Worm (Caenorhabditis elegans) whole organism, L4 larva: ENCODE results near the gene str-181.

Source experiments
- ceh-20 ChIP-seq: fragments of 200-800 bp; sonication (Bioruptor generic); IDR thresholded peaks from 2 replicates; pipeline ENCODE4 v1.3.6; 2022; ENCODE audit warnings: missing genetic modification reagents, missing genetic modification characterization, missing compliant biosample characterization
- daf-12 ChIP-seq: fragments of 150-350 bp; optimal IDR thresholded peaks from 2 replicates; lab custom pipeline; 2014; ENCODE audit warnings: missing biosample characterization, missing genetic modification reagents, missing genetic modification characterization
- lin-15B ChIP-seq: fragments of 150-350 bp; sonication (generic microtip); optimal IDR thresholded peaks from 3 replicates; lab custom pipeline; 2014; ENCODE audit warnings: missing biosample characterization, missing genetic modification characterization
- mdl-1 ChIP-seq, 2 experiments: fragments of 150-350 bp in 1 of 2; sonication (generic microtip) in 1 of 2; optimal IDR thresholded peaks; 2 replicates each; lab custom pipeline; 2014 to 2017; ENCODE audit warnings: missing biosample characterization in 2 of 2, missing genetic modification characterization in 2 of 2
- nhr-41 ChIP-seq: fragments of 200-800 bp; sonication (Bioruptor generic); IDR thresholded peaks from 2 replicates; pipeline ENCODE4 v1.3.6; 2022; ENCODE audit warnings: missing genetic modification reagents, missing genetic modification characterization, missing compliant biosample characterization
- nhr-76 ChIP-seq: fragments of 150-350 bp; optimal IDR thresholded peaks from 2 replicates; lab custom pipeline; 2014; ENCODE audit warnings: missing biosample characterization, missing genetic modification characterization
- zag-1 ChIP-seq: fragments of 150-350 bp; optimal IDR thresholded peaks from 2 replicates; lab custom pipeline; 2014; ENCODE audit warnings: missing biosample characterization, missing genetic modification characterization
- ztf-11 ChIP-seq: fragments of 150-350 bp; optimal IDR thresholded peaks from 2 replicates; lab custom pipeline; 2014; ENCODE audit warnings: missing biosample characterization, missing genetic modification characterization

- TF ChIP-seq nhr-76 (tag; lab: Kevin White, UChicago), result no peak
- no peak for TF ChIP-seq lin-15B (tag; lab: Kevin White, UChicago)
- TF ChIP-seq ceh-20 (GFP tag; lab: Robert Waterston, UW), result no peak
- TF ChIP-seq ztf-11 (tag; lab: Kevin White, UChicago), result no peak
- TF ChIP-seq zag-1 (tag; lab: Kevin White, UChicago), result no peak
- TF ChIP-seq nhr-41 (GFP tag; lab: Robert Waterston, UW), result no peak
- no peak for TF ChIP-seq mdl-1 (tag; optimal IDR thresholded peaks at IDR 0.05; lab: Kevin White, UChicago)
- no peak for TF ChIP-seq daf-12 (tag; lab: Kevin White, UChicago)
Measured at ce11 chrV:12701613-12702012, 16.9 kb downstream of the str-181 start.
